Fruit fly (Drosophila melanogaster) whole organism, embryonic: ENCODE data around the gene CG43321.

ENCODE experiments used
- Abd-B ChIP-seq: fragments of 200-800 bp; sonication (Bioruptor generic); optimal IDR thresholded peaks from 2 replicates; lab custom pipeline; 2018; ENCODE audit warnings: missing biosample characterization, mild to moderate bottlenecking, missing genetic modification characterization, moderate library complexity
- BEAF-32 ChIP-seq: fragments of 200-800 bp; sonication (Bioruptor generic); optimal IDR thresholded peaks from 3 replicates; lab custom pipeline; 2017; ENCODE audit warnings: missing biosample characterization, missing genetic modification characterization, mild to moderate bottlenecking, moderate library complexity, missing genetic modification reagents
- Blimp-1 ChIP-seq: fragments of 200-800 bp; sonication (Bioruptor generic); optimal IDR thresholded peaks from 3 replicates; lab custom pipeline; 2018; ENCODE audit warnings: missing biosample characterization, missing genetic modification characterization, mild to moderate bottlenecking, moderate library complexity, missing genetic modification reagents
- C15 ChIP-seq: fragments of 200-800 bp; sonication (Bioruptor generic); IDR thresholded peaks from 3 replicates; pipeline ENCODE4 v1.3.6; 2022; ENCODE audit warnings: missing biosample characterization, missing genetic modification characterization
- CG10274 ChIP-seq: fragments of 200-800 bp; sonication (Bioruptor generic); optimal IDR thresholded peaks from 3 replicates; lab custom pipeline; 2017; ENCODE audit warnings: missing biosample characterization, mild to moderate bottlenecking, missing genetic modification characterization
- CG11398 ChIP-seq: fragments of 200-800 bp; sonication (Bioruptor generic); optimal IDR thresholded peaks from 2 replicates; lab custom pipeline; 2016; ENCODE audit warnings: missing biosample characterization, missing genetic modification characterization
- CG13287 ChIP-seq: fragments of 200-800 bp; sonication (Bioruptor generic); IDR thresholded peaks from 2 replicates; pipeline ENCODE4 v1.3.6; 2022; ENCODE audit warnings: missing biosample characterization, missing genetic modification characterization; ENCODE audit not compliant: partially characterized antibody
- CG13296 ChIP-seq: fragments of 200-800 bp; sonication (Bioruptor generic); optimal IDR thresholded peaks from 3 replicates; lab custom pipeline; 2018; ENCODE audit warnings: missing biosample characterization, mild to moderate bottlenecking, missing genetic modification characterization
- CG15269 ChIP-seq: fragments of 200-800 bp; sonication (Bioruptor generic); optimal IDR thresholded peaks from 2 replicates; lab custom pipeline; 2018; ENCODE audit warnings: missing biosample characterization, mild to moderate bottlenecking, missing genetic modification characterization, moderate library complexity
- CG1529 ChIP-seq: fragments of 200-800 bp; sonication (Bioruptor generic); optimal IDR thresholded peaks from 3 replicates; lab custom pipeline; 2018; ENCODE audit warnings: missing biosample characterization, missing genetic modification characterization
- CG16815 ChIP-seq: fragments of 200-800 bp; sonication (Bioruptor generic); optimal IDR thresholded peaks from 3 replicates; lab custom pipeline; 2017; ENCODE audit warnings: missing biosample characterization, mild to moderate bottlenecking, missing genetic modification characterization
- CG17361 ChIP-seq: fragments of 200-800 bp; sonication (Bioruptor generic); IDR thresholded peaks from 3 replicates; pipeline ENCODE4 v1.3.6; 2022; ENCODE audit warnings: missing biosample characterization, missing genetic modification characterization
- CG2116 ChIP-seq: fragments of 200-800 bp; sonication (Bioruptor generic); optimal IDR thresholded peaks from 3 replicates; lab custom pipeline; 2018; ENCODE audit warnings: missing biosample characterization, mild to moderate bottlenecking, missing genetic modification characterization
- CG2875 ChIP-seq: fragments of 200-800 bp; sonication (Bioruptor generic); optimal IDR thresholded peaks from 2 replicates; lab custom pipeline; 2017; ENCODE audit warnings: missing biosample characterization, mild to moderate bottlenecking, missing genetic modification characterization, missing genetic modification reagents
- CG34224 ChIP-seq: fragments of 200-800 bp; sonication (Bioruptor generic); IDR thresholded peaks from 3 replicates; pipeline ENCODE4 v1.3.6; 2022; ENCODE audit warnings: missing biosample characterization, missing genetic modification characterization; ENCODE audit not compliant: partially characterized antibody
- CG34422 ChIP-seq: fragments of 200-800 bp; sonication (Bioruptor generic); IDR thresholded peaks from 3 replicates; pipeline ENCODE4 v1.3.6; 2022; ENCODE audit warnings: missing biosample characterization, missing genetic modification characterization
- CG4854 ChIP-seq: fragments of 200-800 bp; sonication (Bioruptor generic); optimal IDR thresholded peaks from 2 replicates; lab custom pipeline; 2016; ENCODE audit warnings: missing biosample characterization, missing genetic modification characterization, inconsistent platforms
- CG6254 ChIP-seq: fragments of 200-800 bp; sonication (Bioruptor generic); optimal IDR thresholded peaks from 3 replicates; lab custom pipeline; 2017; ENCODE audit warnings: mild to moderate bottlenecking, missing biosample characterization, missing genetic modification reagents, missing genetic modification characterization
- CG7786 ChIP-seq: fragments of 200-800 bp; sonication (Bioruptor generic); optimal IDR thresholded peaks from 2 replicates; lab custom pipeline; 2016; ENCODE audit warnings: missing biosample characterization, missing genetic modification characterization
- CG8924 ChIP-seq: fragments of 200-800 bp; optimal IDR thresholded peaks from 3 replicates; lab custom pipeline; 2019; ENCODE audit warnings: missing biosample characterization, mild to moderate bottlenecking, missing genetic modification characterization, moderate library complexity
- CG9437 ChIP-seq: fragments of 200-800 bp; sonication (Bioruptor generic); optimal IDR thresholded peaks from 2 replicates; lab custom pipeline; 2018; ENCODE audit warnings: missing biosample characterization, mild to moderate bottlenecking, missing genetic modification characterization
- CG9876 ChIP-seq: fragments of 200-800 bp; sonication (Bioruptor generic); optimal IDR thresholded peaks from 2 replicates; lab custom pipeline; 2016; ENCODE audit warnings: missing biosample characterization, missing genetic modification characterization
- CkIIα-i1 ChIP-seq: fragments of 200-800 bp; sonication (Bioruptor generic); IDR thresholded peaks from 2 replicates; pipeline ENCODE4 v1.3.6; 2022; ENCODE audit warnings: missing biosample characterization, missing genetic modification characterization
- CoRest ChIP-seq: fragments of 200-800 bp; sonication (Bioruptor generic); optimal IDR thresholded peaks from 3 replicates; lab custom pipeline; 2018; ENCODE audit warnings: missing biosample characterization, mild to moderate bottlenecking, missing genetic modification characterization, moderate library complexity
- Dfd ChIP-seq, 2 experiments: fragments of >200 bp; optimal IDR thresholded peaks; 2 replicates each; lab custom pipeline; 2017; ENCODE audit warnings: missing biosample characterization in 2 of 2, missing genetic modification characterization in 2 of 2
- MTF-1 ChIP-seq: fragments of 200-800 bp; sonication (Bioruptor generic); optimal IDR thresholded peaks from 2 replicates; lab custom pipeline; 2018; ENCODE audit warnings: missing biosample characterization, mild to moderate bottlenecking, missing genetic modification characterization, borderline replicate concordance
- Med ChIP-seq: fragments of 200-800 bp; sonication (Bioruptor generic); peaks from one replicate; lab custom pipeline; 2016; ENCODE audit warnings: missing biosample characterization, missing genetic modification characterization, mild to moderate bottlenecking, inconsistent platforms, moderate library complexity
- Meics ChIP-seq: fragments of 200-800 bp; sonication (Bioruptor generic); optimal IDR thresholded peaks from 2 replicates; lab custom pipeline; 2017; ENCODE audit warnings: missing biosample characterization, mild to moderate bottlenecking, missing genetic modification characterization
- ab ChIP-seq: fragments of 200-800 bp; sonication (Bioruptor generic); optimal IDR thresholded peaks from 2 replicates; lab custom pipeline; 2016; ENCODE audit warnings: missing biosample characterization, missing genetic modification characterization
- bbx ChIP-seq: fragments of 200-800 bp; sonication (Bioruptor generic); IDR thresholded peaks from 2 replicates; pipeline ENCODE4 v1.3.6; 2022; ENCODE audit warnings: missing biosample characterization, missing genetic modification characterization; ENCODE audit not compliant: partially characterized antibody
- bsh ChIP-seq, 2 experiments: fragments of 200-800 bp; sonication (Bioruptor generic); optimal IDR thresholded peaks; 2 replicates each; lab custom pipeline; 2017 to 2018; ENCODE audit warnings: mild to moderate bottlenecking in 2 of 2, missing biosample characterization in 2 of 2, missing genetic modification characterization in 2 of 2, moderate library complexity in 1 of 2
- cad ChIP-seq: fragments of >200 bp; optimal IDR thresholded peaks from 2 replicates; lab custom pipeline; 2017; ENCODE audit warnings: missing biosample characterization, missing genetic modification characterization
- croc ChIP-seq: fragments of 200-800 bp; sonication (Bioruptor generic); conservative IDR thresholded peaks from 3 replicates; pipeline ENCODE4 v1.3.6; 2022; ENCODE audit warnings: missing biosample characterization, missing genetic modification characterization
- dan ChIP-seq: fragments of 200-800 bp; sonication (Bioruptor generic); IDR thresholded peaks from 2 replicates; pipeline ENCODE4 v1.3.6; 2022; ENCODE audit warnings: missing biosample characterization, missing genetic modification characterization
- dysf ChIP-seq: fragments of 200-800 bp; sonication (Bioruptor generic); IDR thresholded peaks from 3 replicates; pipeline ENCODE4 v1.3.6; 2022; ENCODE audit warnings: missing biosample characterization, missing genetic modification characterization
- gt ChIP-seq: fragments of 200-800 bp; sonication (Bioruptor generic); IDR thresholded peaks from 2 replicates; pipeline ENCODE4 v1.3.6; 2022; ENCODE audit warnings: missing biosample characterization, missing genetic modification characterization
- hkb ChIP-seq, 2 experiments: fragments of 200-800 bp in 1 of 2; fragments of >200 bp in 1 of 2; sonication (Bioruptor generic) in 1 of 2; IDR thresholded peaks in 1 of 2; optimal IDR thresholded peaks in 1 of 2; 2 replicates each; pipeline versions ENCODE4 v1.3.6 to Lab custom; 2017 to 2022; ENCODE audit warnings: missing biosample characterization in 1 of 2, missing genetic modification characterization in 1 of 2
- klu ChIP-seq: fragments of 200-800 bp; sonication (Bioruptor generic); IDR thresholded peaks from 2 replicates; pipeline ENCODE4 v1.3.6; 2022; ENCODE audit warnings: missing biosample characterization, missing genetic modification characterization
- nerfin-1 ChIP-seq: fragments of 200-800 bp; sonication (Bioruptor generic); optimal IDR thresholded peaks from 3 replicates; lab custom pipeline; 2019; ENCODE audit warnings: missing biosample characterization, mild to moderate bottlenecking, missing genetic modification characterization, moderate library complexity
- ranshi ChIP-seq: fragments of 200-800 bp; sonication (Bioruptor generic); IDR thresholded peaks from 2 replicates; pipeline ENCODE4 v1.3.6; 2022; ENCODE audit warnings: missing biosample characterization, missing genetic modification characterization
- ro ChIP-seq: fragments of 200-800 bp; sonication (Bioruptor generic); IDR thresholded peaks from 2 replicates; pipeline ENCODE4 v1.3.6; 2022; ENCODE audit warnings: missing biosample characterization, missing genetic modification characterization
- sd ChIP-seq: fragments of 200-800 bp; sonication (Bioruptor generic); optimal IDR thresholded peaks from 3 replicates; lab custom pipeline; 2018; ENCODE audit warnings: missing biosample characterization, mild to moderate bottlenecking, missing genetic modification characterization, moderate library complexity
- sqz ChIP-seq: fragments of 200-800 bp; sonication (Bioruptor generic); optimal IDR thresholded peaks from 3 replicates; lab custom pipeline; 2018; ENCODE audit warnings: missing biosample characterization, mild to moderate bottlenecking, missing genetic modification characterization
- ssp ChIP-seq: fragments of 200-800 bp; sonication (Bioruptor generic); IDR thresholded peaks from 2 replicates; pipeline ENCODE4 v1.3.6; 2022; ENCODE audit warnings: missing biosample characterization, missing genetic modification characterization
- tll ChIP-seq, 2 experiments: fragments of 200-800 bp in 1 of 2; fragments of >200 bp in 1 of 2; sonication (Bioruptor generic) in 1 of 2; optimal IDR thresholded peaks; 2 replicates each; lab custom pipeline; 2017 to 2019; ENCODE audit warnings: missing biosample characterization in 2 of 2, missing genetic modification characterization in 2 of 2, mild to moderate bottlenecking in 1 of 2, moderate library complexity in 1 of 2
- usp ChIP-seq: fragments of >200 bp; optimal IDR thresholded peaks from 2 replicates; lab custom pipeline; 2017; ENCODE audit warnings: missing biosample characterization, missing genetic modification characterization
- zen2 ChIP-seq: fragments of 200-800 bp; sonication (Bioruptor generic); IDR thresholded peaks from 3 replicates; pipeline ENCODE4 v1.3.6; 2022; ENCODE audit warnings: missing biosample characterization, missing genetic modification characterization; ENCODE audit not compliant: partially characterized antibody

Gene CG43321

dm6 chr2L:7026988-7027908 is 15.2 kb downstream of the CG43321 start, which contains the start of the genes CG31908 and MME1 (continued):
- TF ChIP-seq CG2116 (GFP tag; lab: Kevin White, UChicago) (peak; percentile 91), bbx (GFP tag; lab: Robert Waterston, UW) (peak; percentile 68), gt (no peak), CG9437 (GFP tag; lab: Kevin White, UChicago) (peak; percentile 16), ab (GFP tag; lab: Kevin White, UChicago) (no peak), C15 (no peak), nerfin-1 (tag; lab: Kevin White, UChicago) (peak; percentile 53), BEAF-32 (GFP tag; lab: Kevin White, UChicago) (peak; percentile 72), ranshi (GFP tag; lab: Robert Waterston, UW) (0 out of 2 replicates have a peak, but pooled peaks have one; percentile 28), CG13287 (GFP tag; lab: Robert Waterston, UW) (peak; percentile 85), CG8924 (tag; lab: Kevin White, UChicago) (peak; percentile 42), Med (GFP tag; lab: Kevin White, UChicago) (peak; percentile 94), CG16815 (no peak), CG6254 (GFP tag; lab: Kevin White, UChicago) (no peak), CG9876 (no peak), bsh (GFP tag; optimal IDR thresholded peaks at IDR 0.05; lab: Kevin White, UChicago) (no peak), CkIIα-i1 (GFP tag; lab: Robert Waterston, UW) (no peak), zen2 (GFP tag; lab: Robert Waterston, UW) (peak; percentile 73; the same call in 2 of the 3 replicates), Meics (no peak), hkb (optimal IDR thresholded peaks at IDR 0.05; lab: Kevin White, UChicago) (no peak), hkb (GFP tag; IDR thresholded peaks at IDR 0.05; lab: Robert Waterston, UW) (no peak), cad (GFP tag; lab: Kevin White, UChicago) (no peak), usp (GFP tag; lab: Kevin White, UChicago) (no peak), CG11398 (no peak), sd (tag; lab: Kevin White, UChicago) (peak; percentile 38), CG17361 (GFP tag; lab: Robert Waterston, UW) (0 out of 3 replicates have a peak, but pooled peaks have one; percentile 21), CoRest (tag; lab: Kevin White, UChicago) (no peak), Dfd (GFP tag; optimal IDR thresholded peaks at IDR 0.05; lab: Kevin White, UChicago) (no peak), CG7786 (GFP tag; lab: Kevin White, UChicago) (no peak), Blimp-1 (GFP tag; lab: Kevin White, UChicago) (no peak), ro (no peak), CG1529 (GFP tag; lab: Kevin White, UChicago) (no peak), klu (GFP tag; lab: Robert Waterston, UW) (no peak), CG2875 (GFP tag; lab: Kevin White, UChicago) (no peak), Abd-B (GFP tag; lab: Kevin White, UChicago) (no peak), CG34422 (peak; percentile 69; the same call in 2 of the 3 replicates), croc (GFP tag; lab: Robert Waterston, UW) (no peak), CG34224 (peak; percentile 79), CG15269 (tag; lab: Kevin White, UChicago) (no peak), tll (GFP tag; optimal IDR thresholded peaks at IDR 0.05; lab: Kevin White, UChicago) (no peak), dysf (no peak), sqz (GFP tag; lab: Kevin White, UChicago) (no peak), CG10274 (GFP tag; lab: Kevin White, UChicago) (no peak), ssp (GFP tag; lab: Robert Waterston, UW) (no peak), MTF-1 (no peak), dan (GFP tag; lab: Robert Waterston, UW) (no peak), CG13296 (no peak), CG4854 (GFP tag; lab: Kevin White, UChicago) (peak; percentile 10)
